Fruit fly (Drosophila melanogaster) whole organism, pupa: ENCODE measurements around the gene Hrb27C.
A peak's percentile ranks its signal among the peaks of the same experiment; 100 is the strongest.

Source experiments
- CG10348 ChIP-seq: fragments of 200-800 bp; sonication (Bioruptor generic); IDR thresholded peaks from 2 replicates; pipeline ENCODE4 v1.3.6; 2022; ENCODE audit warnings: missing biosample characterization, missing genetic modification characterization
- CG12605 ChIP-seq: fragments of 200-800 bp; sonication (Bioruptor generic); IDR thresholded peaks from 2 replicates; pipeline ENCODE4 v1.3.6; 2022; ENCODE audit warnings: missing biosample characterization, missing genetic modification characterization
- CG13204 ChIP-seq: fragments of 200-800 bp; sonication (Bioruptor generic); optimal IDR thresholded peaks from 2 replicates; lab custom pipeline; 2018; ENCODE audit warnings: missing biosample characterization, mild to moderate bottlenecking, missing genetic modification characterization, moderate library complexity
- CG14655 ChIP-seq: fragments of 200-800 bp; sonication (Bioruptor generic); optimal IDR thresholded peaks from 3 replicates; lab custom pipeline; 2017; ENCODE audit warnings: mild to moderate bottlenecking, missing biosample characterization, missing genetic modification reagents, missing genetic modification characterization
- CG15710 ChIP-seq: fragments of 200-800 bp; sonication (Bioruptor generic); optimal IDR thresholded peaks from 2 replicates; lab custom pipeline; 2018; ENCODE audit warnings: missing biosample characterization, mild to moderate bottlenecking, missing genetic modification characterization, moderate library complexity
- CG17806 ChIP-seq: fragments of 200-800 bp; sonication (Bioruptor generic); optimal IDR thresholded peaks from 2 replicates; lab custom pipeline; 2018; ENCODE audit warnings: missing biosample characterization, mild to moderate bottlenecking, missing genetic modification characterization, moderate library complexity
- CG32121 ChIP-seq: fragments of 200-800 bp; sonication (Bioruptor generic); IDR thresholded peaks from 2 replicates; pipeline ENCODE4 v1.3.6; 2022; ENCODE audit warnings: missing biosample characterization, missing genetic modification characterization
- CG34367 ChIP-seq: fragments of 200-800 bp; sonication (Bioruptor generic); optimal IDR thresholded peaks from 2 replicates; lab custom pipeline; 2018; ENCODE audit warnings: missing biosample characterization, mild to moderate bottlenecking, missing genetic modification characterization
- CG4496 ChIP-seq: fragments of 200-800 bp; sonication (Bioruptor generic); IDR thresholded peaks from 3 replicates; pipeline ENCODE4 v1.3.6; 2022; ENCODE audit warnings: missing biosample characterization, missing genetic modification characterization
- CG8159 ChIP-seq: fragments of 200-800 bp; sonication (Bioruptor generic); optimal IDR thresholded peaks from 3 replicates; lab custom pipeline; 2018; ENCODE audit warnings: missing biosample characterization, mild to moderate bottlenecking, missing genetic modification characterization, moderate library complexity
- CG8301 ChIP-seq: fragments of 200-800 bp; sonication (Bioruptor generic); optimal IDR thresholded peaks from 2 replicates; lab custom pipeline; 2018; ENCODE audit warnings: missing biosample characterization, mild to moderate bottlenecking, missing genetic modification characterization
- CG9948 ChIP-seq: fragments of 200-800 bp; sonication (Bioruptor generic); optimal IDR thresholded peaks from 2 replicates; lab custom pipeline; 2018; ENCODE audit warnings: missing biosample characterization, mild to moderate bottlenecking, missing genetic modification characterization, moderate library complexity
- D1 ChIP-seq: fragments of 200-800 bp; sonication (Bioruptor generic); optimal IDR thresholded peaks from 2 replicates; lab custom pipeline; 2018; ENCODE audit warnings: missing biosample characterization, mild to moderate bottlenecking, missing genetic modification characterization, moderate library complexity
- EcR ChIP-seq: fragments of 200-800 bp; sonication (Bioruptor generic); optimal IDR thresholded peaks from 3 replicates; lab custom pipeline; 2019; ENCODE audit warnings: missing biosample characterization, missing genetic modification characterization, mild to moderate bottlenecking, moderate library complexity, missing genetic modification reagents
- Ets98B ChIP-seq: fragments of 200-800 bp; sonication (Bioruptor generic); IDR thresholded peaks from 2 replicates; pipeline ENCODE4 v1.3.6; 2022; ENCODE audit warnings: missing biosample characterization, missing genetic modification characterization
- Pif1A ChIP-seq: fragments of 200-800 bp; sonication (Bioruptor generic); optimal IDR thresholded peaks from 3 replicates; lab custom pipeline; 2016; ENCODE audit warnings: missing biosample characterization, missing genetic modification characterization
- Pif1B ChIP-seq: fragments of 200-800 bp; sonication (Bioruptor generic); optimal IDR thresholded peaks from 3 replicates; lab custom pipeline; 2016; ENCODE audit warnings: missing biosample characterization, missing genetic modification characterization
- Snoo ChIP-seq: fragments of 200-800 bp; sonication (Bioruptor generic); optimal IDR thresholded peaks from 3 replicates; lab custom pipeline; 2017; ENCODE audit warnings: missing biosample characterization, mild to moderate bottlenecking, missing genetic modification characterization, inconsistent platforms
- fd96Ca ChIP-seq: fragments of 200-800 bp; sonication (Bioruptor generic); IDR thresholded peaks from 3 replicates; pipeline ENCODE4 v1.3.6; 2022; ENCODE audit warnings: missing biosample characterization, missing genetic modification characterization
- gl ChIP-seq: fragments of 200-800 bp; sonication (Bioruptor generic); optimal IDR thresholded peaks from 2 replicates; lab custom pipeline; 2018; ENCODE audit warnings: missing biosample characterization, mild to moderate bottlenecking, missing genetic modification characterization
- rn ChIP-seq: fragments of 200-800 bp; sonication (Bioruptor generic); IDR thresholded peaks from 2 replicates; pipeline ENCODE4 v1.3.6; 2022; ENCODE audit warnings: missing biosample characterization, missing genetic modification characterization

The Hrb27C gene

dm6 chr2L:6922091-6922753 lies 1.7 kb downstream of the Hrb27C start:
- TF ChIP-seq Pif1A (peak; percentile 85), EcR (peak; percentile 81), gl (tag; lab: Kevin White, UChicago) (peak; percentile 39), CG10348 (GFP tag; lab: Robert Waterston, UW) (no peak), CG17806 (tag; lab: Kevin White, UChicago) (peak; percentile 83), CG4496 (peak; percentile 91; the same call in 1 of the 3 replicates), CG15710 (tag; lab: Kevin White, UChicago) (peak; percentile 74), CG13204 (GFP tag; lab: Kevin White, UChicago) (no peak), Pif1B (GFP tag; lab: Kevin White, UChicago) (peak; percentile 87), CG9948 (tag; lab: Kevin White, UChicago) (peak; percentile 80), CG34367 (peak; percentile 82), CG14655 (GFP tag; lab: Kevin White, UChicago) (no peak), CG8159 (tag; lab: Kevin White, UChicago) (peak; percentile 82), fd96Ca (GFP tag; lab: Robert Waterston, UW) (no peak), CG12605 (GFP tag; lab: Robert Waterston, UW) (no peak; the same call in 1 of the 2 replicates), CG8301 (peak; percentile 88), CG32121 (GFP tag; lab: Robert Waterston, UW) (peak; percentile 81), D1 (tag; lab: Kevin White, UChicago) (no peak), rn (GFP tag; lab: Robert Waterston, UW) (no peak; the same call in 1 of the 2 replicates), Ets98B (peak; percentile 90), Snoo (tag; lab: Kevin White, UChicago) (peak; percentile 49)

DNA sequence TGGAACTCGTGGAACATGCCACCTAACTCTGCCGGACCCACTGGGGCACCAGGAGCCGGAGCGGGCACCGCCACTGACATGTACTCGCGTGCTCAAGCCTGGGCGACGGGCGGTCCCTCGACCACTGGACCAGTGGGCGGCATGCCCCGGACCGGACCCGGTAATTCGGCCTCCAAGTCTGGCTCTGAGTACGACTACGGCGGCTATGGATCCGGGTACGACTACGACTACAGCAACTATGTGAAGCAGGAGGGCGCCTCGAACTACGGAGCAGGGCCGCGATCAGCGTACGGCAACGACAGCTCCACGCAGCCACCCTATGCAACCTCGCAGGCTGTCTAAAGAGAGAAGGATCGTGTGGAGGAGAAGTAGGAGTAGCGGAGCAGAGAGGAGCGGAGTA lies 4.6 kb downstream of the Hrb27C start:
- no peak for TF ChIP-seq CG4496

- TF ChIP-seq rn (GFP tag; lab: Robert Waterston, UW) (no peak), CG14655 (GFP tag; lab: Kevin White, UChicago) (no peak), CG4496 (no peak)
- TF ChIP-seq, all 21 proteins: peak for 0
These were observed 11.3 kb downstream of the Hrb27C start, which contains the start of gene CG43232 for dm6 chr2L:6931821-6932220. Gene CG43232 (plus strand): TSS chr2L:6932121.

dm6 chr2L:6939698-6940097 lies 19.2 kb downstream of the Hrb27C start:
- TF ChIP-seq CG12605 (GFP tag; lab: Robert Waterston, UW) (no peak), rn (GFP tag; lab: Robert Waterston, UW) (no peak), gl (tag; lab: Kevin White, UChicago) (no peak), Snoo (tag; lab: Kevin White, UChicago) (no peak), CG32121 (GFP tag; lab: Robert Waterston, UW) (peak; percentile 7; the same call in 1 of the 2 replicates), CG14655 (GFP tag; lab: Kevin White, UChicago) (no peak), CG8301 (no peak), CG15710 (tag; lab: Kevin White, UChicago) (no peak)
- TF ChIP-seq, all 21 proteins: peak for 1

- no peak for TF ChIP-seq CG15710 (tag; lab: Kevin White, UChicago)
- TF ChIP-seq Snoo (tag; lab: Kevin White, UChicago): no peak
- TF ChIP-seq CG17806 (tag; lab: Kevin White, UChicago): no peak
- TF ChIP-seq CG13204 (GFP tag; lab: Kevin White, UChicago): no peak
- TF ChIP-seq Pif1B (GFP tag; lab: Kevin White, UChicago): no peak
- TF ChIP-seq rn (GFP tag; lab: Robert Waterston, UW): no peak
- no peak for TF ChIP-seq CG10348 (GFP tag; lab: Robert Waterston, UW)
- TF ChIP-seq CG4496: no peak
- TF ChIP-seq CG14655 (GFP tag; lab: Kevin White, UChicago): no peak
- no peak for TF ChIP-seq CG34367
These were observed 21.2 kb downstream of the Hrb27C start for dm6 chr2L:6941731-6942130.

DNA sequence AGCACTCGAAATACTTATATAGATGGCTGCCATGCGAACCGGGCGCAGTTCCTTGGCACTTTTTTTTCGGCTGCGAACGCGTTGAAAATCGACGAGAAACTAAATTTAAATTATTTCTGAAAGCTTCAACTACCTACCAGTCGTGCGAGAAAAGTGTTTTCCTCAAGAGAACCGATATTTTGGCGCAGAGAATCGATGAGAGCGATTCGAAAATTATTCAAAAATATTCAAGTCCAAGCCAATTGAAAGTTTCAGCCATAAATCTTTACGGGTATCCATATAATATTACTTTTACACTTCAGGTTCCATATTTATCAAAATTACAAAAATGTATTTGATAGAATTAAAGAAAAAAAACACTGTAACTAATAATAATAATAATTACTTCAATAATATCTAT lies 22.2 kb downstream of the Hrb27C start, which contains the start of gene CG18304:
Gene CG18304, minus strand, starts transcription at position 101 of the 400 bp plus-strand sequence.
- TF ChIP-seq CG8159 (tag; lab: Kevin White, UChicago): no peak
- no peak for TF ChIP-seq CG4496
- no peak for TF ChIP-seq EcR
- TF ChIP-seq CG32121 (GFP tag; lab: Robert Waterston, UW): no peak
- no peak for TF ChIP-seq CG10348 (GFP tag; lab: Robert Waterston, UW)
- TF ChIP-seq Ets98B: no peak
- TF ChIP-seq CG9948 (tag; lab: Kevin White, UChicago): no peak
- no peak for TF ChIP-seq Pif1A
- no peak for TF ChIP-seq D1 (tag; lab: Kevin White, UChicago)
- no peak for TF ChIP-seq Snoo (tag; lab: Kevin White, UChicago)
- no peak for TF ChIP-seq fd96Ca (GFP tag; lab: Robert Waterston, UW)
- TF ChIP-seq CG13204 (GFP tag; lab: Kevin White, UChicago): no peak
- TF ChIP-seq CG8301: no peak
- no peak for TF ChIP-seq gl (tag; lab: Kevin White, UChicago)
- no peak for TF ChIP-seq Pif1B (GFP tag; lab: Kevin White, UChicago)
- TF ChIP-seq CG12605 (GFP tag; lab: Robert Waterston, UW): no peak
- no peak for TF ChIP-seq CG17806 (tag; lab: Kevin White, UChicago)
- no peak for TF ChIP-seq rn (GFP tag; lab: Robert Waterston, UW)
- TF ChIP-seq CG14655 (GFP tag; lab: Kevin White, UChicago): no peak
- TF ChIP-seq, all 21 proteins: peak for 0
